Worm (Caenorhabditis elegans): Measurements from ENCODE around the gene mppb-1.

The mppb-1 gene

ce11 chrIV:9118348-9118747, 43.9 kb downstream of the mppb-1 start:
- TF ChIP-seq ref-2 (tag; optimal IDR thresholded peaks at IDR 0.05), result no peak
- no peak for TF ChIP-seq pat-9 (tag; optimal IDR thresholded peaks at IDR 0.05)
- TF ChIP-seq elt-2 (tag; optimal IDR thresholded peaks at IDR 0.05), result no peak
- TF ChIP-seq sdc-2 (tag; optimal IDR thresholded peaks at IDR 0.05), result no peak
- TF ChIP-seq ceh-6 (GFP tag; optimal IDR thresholded peaks at IDR 0.05), result no peak
- TF ChIP-seq pag-3 (tag; optimal IDR thresholded peaks at IDR 0.05; ENCODE audit: borderline replicate concordance), result no peak
- no peak for TF ChIP-seq lin-11 (tag; optimal IDR thresholded peaks at IDR 0.05)
- TF ChIP-seq mec-3 (tag; optimal IDR thresholded peaks at IDR 0.05; ENCODE audit: borderline replicate concordance), result no peak
- no peak for TF ChIP-seq npax-4 (tag; optimal IDR thresholded peaks at IDR 0.05)
- TF ChIP-seq nhr-11 (tag; optimal IDR thresholded peaks at IDR 0.05), result no peak

DNA sequence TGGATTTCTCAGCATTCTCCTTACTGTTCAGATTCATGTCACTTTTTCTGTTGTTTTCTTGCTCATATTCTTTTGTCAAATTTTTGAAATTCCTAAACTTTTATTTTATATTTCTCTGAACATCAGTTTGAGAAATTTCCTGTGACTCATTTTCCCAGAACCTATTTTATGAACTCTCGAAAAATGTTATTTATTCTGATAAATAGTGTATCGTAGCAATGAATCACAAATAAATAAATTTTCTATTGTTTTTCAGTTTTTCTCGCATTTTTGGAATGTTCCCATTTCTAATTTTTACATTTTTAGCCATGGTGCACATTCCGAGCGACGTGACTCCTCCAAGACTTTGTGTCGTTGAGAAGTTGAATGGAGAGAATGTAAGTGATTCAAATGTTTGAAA, 44.3 kb downstream of the mppb-1 start, which contains the start of gene nrfl-1:
Gene nrfl-1, plus strand, starts transcription at position 301 of the 400 bp plus-strand sequence.
- TF ChIP-seq C08G9.2 (tag; optimal IDR thresholded peaks at IDR 0.05), result no peak
- TF ChIP-seq nfya-1 (tag; optimal IDR thresholded peaks at IDR 0.05), result no peak
- no peak for TF ChIP-seq ceh-24 (tag; optimal IDR thresholded peaks at IDR 0.05)
- no peak for TF ChIP-seq hlh-6 (tag; optimal IDR thresholded peaks at IDR 0.05)
- no peak for TF ChIP-seq ama-1 (optimal IDR thresholded peaks at IDR 0.05)
- no peak for TF ChIP-seq tbx-7 (tag; optimal IDR thresholded peaks at IDR 0.05)
- TF ChIP-seq ceh-30 (tag; optimal IDR thresholded peaks at IDR 0.05), result no peak
- no peak for TF ChIP-seq hlh-13 (GFP tag; optimal IDR thresholded peaks at IDR 0.05)
- TF ChIP-seq ceh-34 (tag; optimal IDR thresholded peaks at IDR 0.05), result no peak
- TF ChIP-seq sdc-2 (tag; optimal IDR thresholded peaks at IDR 0.05), result no peak
- no peak for TF ChIP-seq ceh-6 (GFP tag; optimal IDR thresholded peaks at IDR 0.05)
- TF ChIP-seq pha-2 (tag; optimal IDR thresholded peaks at IDR 0.05), result no peak

- no peak for TF ChIP-seq syd-9 (tag; optimal IDR thresholded peaks at IDR 0.05)
- no peak for TF ChIP-seq unc-42 (tag; optimal IDR thresholded peaks at IDR 0.05)
Measured at ce11 chrIV:9120220-9120619, 45.7 kb downstream of the mppb-1 start.

DNA sequence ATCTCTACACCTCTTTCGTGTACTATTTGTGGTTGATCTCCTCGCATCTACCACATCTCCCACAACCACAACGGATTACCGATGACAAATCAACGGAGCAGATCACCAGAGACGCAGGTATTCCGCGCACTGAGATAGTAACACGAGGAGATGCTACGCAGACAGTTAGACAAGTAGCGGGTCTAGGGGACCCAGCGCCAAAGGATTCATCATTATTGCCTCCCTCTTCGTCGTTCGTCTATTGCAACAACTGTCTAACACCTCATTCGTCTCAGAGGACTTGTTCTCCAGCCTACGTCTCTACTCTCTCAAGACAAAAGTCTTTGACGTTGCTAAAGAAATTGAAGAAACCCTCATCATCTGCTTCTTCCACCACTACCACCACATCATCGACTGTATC, 47.1 kb downstream of the mppb-1 start:
- TF ChIP-seq ref-2 (tag; optimal IDR thresholded peaks at IDR 0.05), result peak; percentile 31
- peak; percentile 25 for TF ChIP-seq ceh-18 (tag; optimal IDR thresholded peaks at IDR 0.05)
- TF ChIP-seq odd-2 (tag; optimal IDR thresholded peaks at IDR 0.05), result no peak
- TF ChIP-seq nfya-1 (tag; optimal IDR thresholded peaks at IDR 0.05), result no peak
- TF ChIP-seq gmeb-2 (tag; optimal IDR thresholded peaks at IDR 0.05), result no peak
- no peak for TF ChIP-seq syd-9 (tag; optimal IDR thresholded peaks at IDR 0.05)
- peak; percentile 9 for TF ChIP-seq unc-55 (GFP tag; optimal IDR thresholded peaks at IDR 0.05)
- TF ChIP-seq rnt-1 (tag; optimal IDR thresholded peaks at IDR 0.05), result peak; percentile 11
